Worm (Caenorhabditis elegans) whole organism, young adult: ENCODE data around the gene icln-1.

ENCODE experiments used
- B0019.2 ChIP-seq: fragments of 200-800 bp; sonication (Bioruptor generic); conservative IDR thresholded peaks from 2 replicates; pipeline ENCODE4 v1.3.6; 2022; ENCODE audit warnings: missing genetic modification reagents, missing genetic modification characterization, missing compliant biosample characterization
- C06A6.2 ChIP-seq: fragments of 200-800 bp; sonication (Bioruptor generic); conservative IDR thresholded peaks from 2 replicates; pipeline ENCODE4 v1.3.6; 2022; ENCODE audit warnings: missing genetic modification characterization, missing compliant biosample characterization
- D2030.7 ChIP-seq: fragments of 200-800 bp; sonication (Bioruptor generic); IDR thresholded peaks from 2 replicates; pipeline ENCODE4 v1.3.6; 2022; ENCODE audit warnings: missing genetic modification reagents, missing genetic modification characterization, missing compliant biosample characterization
- F10E7.11 ChIP-seq: sonication (generic microtip); optimal IDR thresholded peaks from 2 replicates; lab custom pipeline; 2017; ENCODE audit warnings: mild to moderate bottlenecking, missing genetic modification characterization, moderate library complexity, missing compliant biosample characterization
- F39B2.1 ChIP-seq: fragments of 200-800 bp; sonication (Bioruptor generic); IDR thresholded peaks from 2 replicates; pipeline ENCODE4 v1.3.6; 2022; ENCODE audit warnings: missing genetic modification reagents, missing genetic modification characterization, missing compliant biosample characterization
- F49E8.2 ChIP-seq: sonication (generic microtip); optimal IDR thresholded peaks from 3 replicates; lab custom pipeline; 2017; ENCODE audit warnings: missing genetic modification characterization, mild to moderate bottlenecking, missing compliant biosample characterization, antibody characterized with exemption, moderate library complexity; ENCODE audit not compliant: insufficient read depth
- K11D2.4 ChIP-seq: fragments of 200-800 bp; sonication (Bioruptor generic); IDR thresholded peaks from 2 replicates; pipeline ENCODE4 v1.3.6; 2022; ENCODE audit warnings: missing genetic modification reagents, missing genetic modification characterization, missing compliant biosample characterization
- Y79H2A.3 ChIP-seq: fragments of 200-800 bp; sonication (Bioruptor generic); conservative IDR thresholded peaks from 2 replicates; pipeline ENCODE4 v1.3.6; 2022; ENCODE audit warnings: missing genetic modification reagents, missing genetic modification characterization, missing compliant biosample characterization
- ZK185.1 ChIP-seq: sonication (generic microtip); optimal IDR thresholded peaks from 2 replicates; lab custom pipeline; 2016; ENCODE audit warnings: mild to moderate bottlenecking, missing genetic modification characterization, missing compliant biosample characterization; ENCODE audit not compliant: poor library complexity, severe bottlenecking
- akir-1 ChIP-seq: fragments of 200-800 bp; sonication (Bioruptor generic); optimal IDR thresholded peaks from 2 replicates; lab custom pipeline; 2018; ENCODE audit warnings: mild to moderate bottlenecking, missing genetic modification characterization, moderate library complexity, missing compliant biosample characterization
- aptf-2 ChIP-seq: fragments of 200-800 bp; sonication (Bioruptor generic); conservative IDR thresholded peaks from 2 replicates; pipeline ENCODE4 v1.3.6; 2022; ENCODE audit warnings: missing genetic modification reagents, missing genetic modification characterization, missing compliant biosample characterization
- attf-6 ChIP-seq: fragments of 200-800 bp; sonication (Bioruptor generic); IDR thresholded peaks from 2 replicates; pipeline ENCODE4 v1.3.6; 2022; ENCODE audit warnings: missing genetic modification reagents, missing genetic modification characterization, missing compliant biosample characterization
- bed-1 ChIP-seq: fragments of 200-800 bp; sonication (Bioruptor generic); IDR thresholded peaks from 2 replicates; pipeline ENCODE4 v1.3.6; 2022; ENCODE audit warnings: missing genetic modification reagents, missing genetic modification characterization, missing compliant biosample characterization
- ceh-27 ChIP-seq: fragments of 200-800 bp; sonication (Bioruptor generic); optimal IDR thresholded peaks from 2 replicates; lab custom pipeline; 2018; ENCODE audit warnings: mild to moderate bottlenecking, missing genetic modification characterization, moderate library complexity, missing compliant biosample characterization
- dpff-1 ChIP-seq: sonication (generic microtip); optimal IDR thresholded peaks from 2 replicates; lab custom pipeline; 2017; ENCODE audit warnings: mild to moderate bottlenecking, missing genetic modification characterization, missing compliant biosample characterization
- fkh-3 ChIP-seq: sonication (generic microtip); optimal IDR thresholded peaks from 2 replicates; lab custom pipeline; 2016; ENCODE audit warnings: mild to moderate bottlenecking, missing genetic modification characterization, missing compliant biosample characterization
- hlh-12 ChIP-seq: sonication (generic microtip); optimal IDR thresholded peaks from 2 replicates; lab custom pipeline; 2016; ENCODE audit warnings: missing genetic modification characterization, missing compliant biosample characterization
- hlh-26 ChIP-seq: fragments of 200-800 bp; sonication (Bioruptor generic); conservative IDR thresholded peaks from 2 replicates; pipeline ENCODE4 v1.3.6; 2022; ENCODE audit warnings: missing genetic modification reagents, missing genetic modification characterization, missing compliant biosample characterization
- let-526 ChIP-seq: fragments of 200-800 bp; sonication (Bioruptor generic); IDR thresholded peaks from 2 replicates; pipeline ENCODE4 v1.3.6; 2022; ENCODE audit warnings: missing genetic modification reagents, missing genetic modification characterization, missing compliant biosample characterization
- lin-40 ChIP-seq: sonication (generic microtip); optimal IDR thresholded peaks from 2 replicates; lab custom pipeline; 2016; ENCODE audit warnings: missing genetic modification characterization, mild to moderate bottlenecking, missing compliant biosample characterization, missing genotype, missing genetic modification reagents
- madf-3 ChIP-seq: fragments of 200-800 bp; sonication (Bioruptor generic); IDR thresholded peaks from 2 replicates; pipeline ENCODE4 v1.3.6; 2022; ENCODE audit warnings: missing genetic modification reagents, missing genetic modification characterization, missing compliant biosample characterization
- madf-6 ChIP-seq: fragments of 200-800 bp; sonication (Bioruptor generic); IDR thresholded peaks from 2 replicates; pipeline ENCODE4 v1.3.6; 2022; ENCODE audit warnings: missing genetic modification reagents, missing genetic modification characterization, missing compliant biosample characterization
- nfya-2 ChIP-seq: fragments of 200-800 bp; sonication (Bioruptor generic); IDR thresholded peaks from 2 replicates; pipeline ENCODE4 v1.3.6; 2022; ENCODE audit warnings: missing genetic modification reagents, missing genetic modification characterization, missing compliant biosample characterization
- nhr-120 ChIP-seq: fragments of 200-800 bp; sonication (Bioruptor generic); IDR thresholded peaks from 2 replicates; pipeline ENCODE4 v1.3.6; 2022; ENCODE audit warnings: missing genetic modification characterization, missing compliant biosample characterization
- nhr-179 ChIP-seq: sonication (generic microtip); optimal IDR thresholded peaks from 2 replicates; lab custom pipeline; 2016; ENCODE audit warnings: mild to moderate bottlenecking, missing genetic modification characterization, missing compliant biosample characterization
- repo-1 ChIP-seq: sonication (generic microtip); optimal IDR thresholded peaks from 2 replicates; lab custom pipeline; 2017; ENCODE audit warnings: mild to moderate bottlenecking, missing genetic modification characterization, missing compliant biosample characterization
- somi-1 ChIP-seq: fragments of 200-800 bp; sonication (Bioruptor generic); optimal IDR thresholded peaks from 2 replicates; lab custom pipeline; 2018; ENCODE audit warnings: mild to moderate bottlenecking, missing genetic modification characterization, missing compliant biosample characterization
- tlf-1 ChIP-seq: fragments of 200-800 bp; sonication (Bioruptor generic); optimal IDR thresholded peaks from 2 replicates; lab custom pipeline; 2018; ENCODE audit warnings: mild to moderate bottlenecking, missing genetic modification characterization, missing compliant biosample characterization
- unc-130 ChIP-seq: sonication (generic microtip); optimal IDR thresholded peaks from 2 replicates; lab custom pipeline; 2016; ENCODE audit warnings: missing genetic modification reagents, missing genetic modification characterization, missing compliant biosample characterization
- ztf-22 ChIP-seq: fragments of 200-800 bp; sonication (Bioruptor generic); optimal IDR thresholded peaks from 2 replicates; lab custom pipeline; 2018; ENCODE audit warnings: mild to moderate bottlenecking, missing genetic modification characterization, moderate library complexity, missing compliant biosample characterization
- ztf-3 ChIP-seq: fragments of 200-800 bp; sonication (Bioruptor generic); optimal IDR thresholded peaks from 2 replicates; lab custom pipeline; 2018; ENCODE audit warnings: mild to moderate bottlenecking, missing genetic modification characterization, missing compliant biosample characterization

The icln-1 gene

ce11 chrIV:9093932-9094331, 1.5 kb downstream of the icln-1 start, which contains the start of gene lpl-1:
lpl-1 (minus strand) TSS chrIV:9094032.
- TF ChIP-seq Y79H2A.3 (GFP tag; lab: Robert Waterston, UW) (no peak), repo-1 (tag; lab: Kevin White, UChicago) (peak; percentile 15)
- TF ChIP-seq, all 124 proteins: peak for 1

ce11 chrIV:9092011-9092410, 3.4 kb downstream of the icln-1 start:
- peak; percentile 2 for TF ChIP-seq lin-40
- TF ChIP-seq fkh-3 (tag; lab: Kevin White, UChicago) = no peak
- no peak for TF ChIP-seq F39B2.1 (GFP tag; lab: Robert Waterston, UW)
- 0 out of 2 replicates have a peak, but pooled peaks have one; percentile 17 for TF ChIP-seq madf-3 (GFP tag; lab: Robert Waterston, UW)

ce11 chrIV:9090538-9091195, 4.8 kb downstream of the icln-1 start:
- TF ChIP-seq bed-1 (no peak), attf-6 (GFP tag; lab: Robert Waterston, UW) (no peak), F10E7.11 (tag; lab: Kevin White, UChicago) (no peak), ZK185.1 (tag; lab: Kevin White, UChicago) (no peak), D2030.7 (GFP tag; lab: Robert Waterston, UW) (no peak), nhr-120 (GFP tag; lab: Robert Waterston, UW) (no peak), nfya-2 (no peak), tlf-1 (GFP tag; lab: Kevin White, UChicago) (no peak), ceh-27 (GFP tag; lab: Kevin White, UChicago) (no peak), aptf-2 (no peak), ztf-3 (no peak)

ce11 chrIV:9088294-9088693, 7.2 kb downstream of the icln-1 start, which contains the start of gene msa-1:
msa-1 (plus strand) TSS chrIV:9088594.
- TF ChIP-seq somi-1 (GFP tag; lab: Kevin White, UChicago) (no peak), K11D2.4 (GFP tag; lab: Robert Waterston, UW) (0 out of 2 replicates have a peak, but pooled peaks have one; percentile 14), C06A6.2 (GFP tag; lab: Robert Waterston, UW) (no peak), ztf-22 (GFP tag; lab: Kevin White, UChicago) (no peak), nhr-120 (GFP tag; lab: Robert Waterston, UW) (no peak)
- TF ChIP-seq, all 124 proteins: peak for 1

- TF ChIP-seq ZK185.1 (tag; lab: Kevin White, UChicago) (no peak), madf-6 (GFP tag; lab: Robert Waterston, UW) (no peak), F49E8.2 (no peak), B0019.2 (GFP tag; lab: Robert Waterston, UW) (no peak), hlh-26 (GFP tag; lab: Robert Waterston, UW) (no peak), unc-130 (no peak)
Observed at ce11 chrIV:9082055-9082454, 13.4 kb downstream of the icln-1 start, which contains the start of gene twk-8. twk-8 (plus strand) TSS chrIV:9082355.

- no peak for TF ChIP-seq akir-1 (GFP tag; lab: Kevin White, UChicago)
- TF ChIP-seq dpff-1 = no peak
- TF ChIP-seq hlh-12 (tag; lab: Kevin White, UChicago) = no peak
- TF ChIP-seq nhr-179 = no peak
- TF ChIP-seq let-526 = no peak
Observed at ce11 chrIV:9080201-9080600, 15.3 kb downstream of the icln-1 start.
